Worm (Caenorhabditis elegans): Measurements from ENCODE around the gene F44E7.3.

ce11 chrV:5746237-5746636 lies 25.5 kb upstream of the F44E7.3 start:
- TF ChIP-seq T22C8.4 (GFP tag; IDR thresholded peaks at IDR 0.05) = no peak
- TF ChIP-seq cog-1 (tag; optimal IDR thresholded peaks at IDR 0.05) = no peak
- TF ChIP-seq ref-1 (GFP tag; conservative IDR thresholded peaks at IDR 0.05) = no peak
- no peak for TF ChIP-seq ztf-29 (GFP tag; IDR thresholded peaks at IDR 0.05)
